Worm (Caenorhabditis elegans): ENCODE data around the gene kcmf-1.

Gene kcmf-1

ce11 chrIII:7815571-7816348 is 13.5 kb upstream of the kcmf-1 start:
- no peak for TF ChIP-seq pbrm-1 (GFP tag; IDR thresholded peaks at IDR 0.05)
- no peak for TF ChIP-seq snpc-1.3 (tag; optimal IDR thresholded peaks at IDR 0.05; ENCODE audit: insufficient read depth)
- no peak for TF ChIP-seq madf-10 (tag; optimal IDR thresholded peaks at IDR 0.05)
- TF ChIP-seq B0019.2 (GFP tag; conservative IDR thresholded peaks at IDR 0.05), result no peak
- no peak for TF ChIP-seq Y95B8A.8 (GFP tag; IDR thresholded peaks at IDR 0.05)
- no peak for TF ChIP-seq sptf-2 (GFP tag; optimal IDR thresholded peaks at IDR 0.05)
- no peak for TF ChIP-seq ceh-79 (tag; optimal IDR thresholded peaks at IDR 0.05)
- TF ChIP-seq madf-6 (GFP tag; IDR thresholded peaks at IDR 0.05), result no peak
- no peak for TF ChIP-seq snpc-3.4 (tag; optimal IDR thresholded peaks at IDR 0.05)
- TF ChIP-seq nhr-27 (tag; optimal IDR thresholded peaks at IDR 0.05), result no peak
- no peak for TF ChIP-seq fkh-3 (tag; optimal IDR thresholded peaks at IDR 0.05)

DNA sequence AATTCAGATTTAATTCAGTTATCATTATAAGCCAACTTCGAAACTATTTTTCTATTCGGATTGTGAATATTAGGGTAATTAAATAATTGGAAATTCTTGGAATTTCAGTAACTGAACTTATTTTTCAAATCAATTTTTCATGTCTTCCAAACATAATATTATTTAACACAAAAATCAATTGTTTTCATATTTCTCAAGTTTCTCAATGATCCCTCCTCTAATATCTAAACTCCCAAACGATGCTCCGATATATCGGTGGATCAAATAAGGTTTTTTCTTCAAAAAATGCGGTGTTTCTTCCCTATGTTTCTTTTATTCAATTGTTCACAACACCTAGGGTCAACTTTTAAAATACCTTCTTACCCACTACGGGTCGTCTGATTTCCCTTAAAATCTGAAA is 12.7 kb upstream of the kcmf-1 start:
- TF ChIP-seq T07F8.4 (tag; optimal IDR thresholded peaks at IDR 0.05), result no peak
- no peak for TF ChIP-seq F57A8.1 (GFP tag; optimal IDR thresholded peaks at IDR 0.05)
- TF ChIP-seq C17E4.6 (GFP tag; IDR thresholded peaks at IDR 0.05), result no peak
- no peak for TF ChIP-seq nfya-2 (GFP tag; IDR thresholded peaks at IDR 0.05)
- TF ChIP-seq F37B4.10 (GFP tag; IDR thresholded peaks at IDR 0.05), result no peak
- TF ChIP-seq nhr-80 (tag; optimal IDR thresholded peaks at IDR 0.05), result no peak
- no peak for TF ChIP-seq sdz-38 (tag; optimal IDR thresholded peaks at IDR 0.05)
- TF ChIP-seq athp-1 (tag; optimal IDR thresholded peaks at IDR 0.05), result no peak
- TF ChIP-seq cebp-2 (GFP tag; IDR thresholded peaks at IDR 0.05), result no peak
- TF ChIP-seq fkh-3 (tag; optimal IDR thresholded peaks at IDR 0.05), result no peak

- TF ChIP-seq dpl-1 (GFP tag; optimal IDR thresholded peaks at IDR 0.05) (no peak), nfya-2 (GFP tag; IDR thresholded peaks at IDR 0.05) (no peak), dox-1 (GFP tag; IDR thresholded peaks at IDR 0.05) (no peak), ccch-3 (GFP tag; optimal IDR thresholded peaks at IDR 0.05) (no peak), aptf-3 (GFP tag; IDR thresholded peaks at IDR 0.05) (no peak), nfyb-1 (GFP tag; IDR thresholded peaks at IDR 0.05) (no peak), aptf-2 (GFP tag; conservative IDR thresholded peaks at IDR 0.05) (no peak), F10E7.11 (tag; optimal IDR thresholded peaks at IDR 0.05) (no peak), pha-4 (tag; optimal IDR thresholded peaks at IDR 0.05) (no peak), ztf-25 (GFP tag; IDR thresholded peaks at IDR 0.05) (no peak), B0019.2 (GFP tag; conservative IDR thresholded peaks at IDR 0.05) (no peak), F22D6.2 (tag; optimal IDR thresholded peaks at IDR 0.05) (no peak), F55B11.4 (tag; optimal IDR thresholded peaks at IDR 0.05; ENCODE audit: borderline replicate concordance, insufficient read depth) (no peak), ama-1 (optimal IDR thresholded peaks at IDR 0.05) (no peak), ama-1 (GFP tag; optimal IDR thresholded peaks at IDR 0.05) (no peak), bed-2 (GFP tag; IDR thresholded peaks at IDR 0.05) (no peak), let-607 (tag; optimal IDR thresholded peaks at IDR 0.05) (no peak), rpc-1 (optimal IDR thresholded peaks at IDR 0.05) (no peak), rpc-1 (tag; optimal IDR thresholded peaks at IDR 0.05) (no peak), lsy-27 (tag; optimal IDR thresholded peaks at IDR 0.05; ENCODE audit: borderline replicate concordance, insufficient read depth) (no peak), egl-44 (GFP tag; IDR thresholded peaks at IDR 0.05) (no peak)
Measured at ce11 chrIII:7818965-7819364, 10.2 kb upstream of the kcmf-1 start.
